Fruit fly (Drosophila melanogaster) whole organism, embryonic: ENCODE data around the gene CG13454.

ENCODE experiments used
- CG14667 ChIP-seq: fragments of 200-800 bp; sonication (Bioruptor generic); IDR thresholded peaks from 2 replicates; pipeline ENCODE4 v1.3.6; 2022; ENCODE audit warnings: missing biosample characterization, missing genetic modification characterization
- CG2875 ChIP-seq: fragments of 200-800 bp; sonication (Bioruptor generic); optimal IDR thresholded peaks from 2 replicates; lab custom pipeline; 2017; ENCODE audit warnings: missing biosample characterization, mild to moderate bottlenecking, missing genetic modification characterization, missing genetic modification reagents
- Nf-YC ChIP-seq: fragments of 200-800 bp; optimal IDR thresholded peaks from 3 replicates; lab custom pipeline; 2019; ENCODE audit warnings: missing biosample characterization, mild to moderate bottlenecking, missing genetic modification characterization, moderate library complexity
- Rx ChIP-seq: fragments of 200-800 bp; sonication (Bioruptor generic); IDR thresholded peaks from 2 replicates; pipeline ENCODE4 v1.3.6; 2022; ENCODE audit warnings: missing biosample characterization, missing genetic modification characterization
- gce ChIP-seq: fragments of 200-800 bp; sonication (Bioruptor generic); IDR thresholded peaks from 3 replicates; pipeline ENCODE4 v1.3.6; 2022; ENCODE audit warnings: missing biosample characterization, missing genetic modification characterization
- jumu ChIP-seq: fragments of 200-800 bp; sonication (Bioruptor generic); optimal IDR thresholded peaks from 3 replicates; lab custom pipeline; 2016; ENCODE audit warnings: missing biosample characterization, missing genetic modification characterization
- lmd ChIP-seq: fragments of 200-800 bp; sonication (Bioruptor generic); IDR thresholded peaks from 2 replicates; pipeline ENCODE4 v1.3.6; 2022; ENCODE audit warnings: missing biosample characterization, missing genetic modification characterization
- lola ChIP-seq, 3 experiments: fragments of >200 bp in 2 of 3; fragments of 200-800 bp in 1 of 3; sonication (Bioruptor generic) in 1 of 3; optimal IDR thresholded peaks; 2 replicates each; lab custom pipeline; 2017 to 2019; ENCODE audit warnings: missing biosample characterization in 3 of 3, missing genetic modification characterization in 3 of 3, mild to moderate bottlenecking in 1 of 3, moderate library complexity in 1 of 3
- p53 ChIP-seq: fragments of 200-800 bp; sonication (Bioruptor generic); optimal IDR thresholded peaks from 2 replicates; lab custom pipeline; 2016; ENCODE audit warnings: missing biosample characterization, missing genetic modification characterization
- pan ChIP-seq, 4 experiments: fragments of >200 bp in 3 of 4; fragments of 200-800 bp in 1 of 4; sonication (Bioruptor generic) in 1 of 4; optimal IDR thresholded peaks in 3 of 4; IDR thresholded peaks in 1 of 4; 2 replicates each; pipeline versions ENCODE4 v1.3.6 to Lab custom; 2017 to 2022; ENCODE audit warnings: missing biosample characterization in 2 of 4, missing genetic modification characterization in 2 of 4, mixed read lengths in 1 of 4
- sens-2 ChIP-seq: fragments of 200-800 bp; sonication (Bioruptor generic); IDR thresholded peaks from 2 replicates; pipeline ENCODE4 v1.3.6; 2022; ENCODE audit warnings: missing biosample characterization, missing genetic modification characterization
- sima ChIP-seq: fragments of 200-800 bp; sonication (Bioruptor generic); optimal IDR thresholded peaks from 2 replicates; lab custom pipeline; 2016; ENCODE audit warnings: missing biosample characterization, missing genetic modification characterization
- zf30C ChIP-seq: fragments of 200-800 bp; sonication (Bioruptor generic); optimal IDR thresholded peaks from 3 replicates; lab custom pipeline; 2018; ENCODE audit warnings: missing biosample characterization, mild to moderate bottlenecking, missing genetic modification characterization

dm6 chr3L:15498745-15499144, 18.1 kb downstream of the CG13454 start, which contains the start of gene CG7275:
- TF ChIP-seq p53 (GFP tag; lab: Kevin White, UChicago) (no peak), lmd (GFP tag; lab: Robert Waterston, UW) (no peak), lola (GFP tag; optimal IDR thresholded peaks at IDR 0.05; lab: Kevin White, UChicago) (no peak), Rx (GFP tag; lab: Robert Waterston, UW) (no peak), gce (GFP tag; lab: Robert Waterston, UW) (no peak), zf30C (GFP tag; lab: Kevin White, UChicago) (no peak), jumu (GFP tag; lab: Kevin White, UChicago) (no peak), Nf-YC (tag; lab: Kevin White, UChicago) (no peak), CG14667 (GFP tag; lab: Robert Waterston, UW) (no peak), sima (GFP tag; lab: Kevin White, UChicago) (no peak), pan (optimal IDR thresholded peaks at IDR 0.05; lab: Kevin White, UChicago) (no peak), pan (GFP tag; optimal IDR thresholded peaks at IDR 0.05 in 1 of 2, IDR thresholded peaks at IDR 0.05 in 1 of 2) (no peak), sens-2 (GFP tag; lab: Robert Waterston, UW) (no peak), CG2875 (GFP tag; lab: Kevin White, UChicago) (peak; percentile 3)
